Fruit fly (Drosophila melanogaster): ENCODE measurements around the gene phu.

The phu gene

DNA sequence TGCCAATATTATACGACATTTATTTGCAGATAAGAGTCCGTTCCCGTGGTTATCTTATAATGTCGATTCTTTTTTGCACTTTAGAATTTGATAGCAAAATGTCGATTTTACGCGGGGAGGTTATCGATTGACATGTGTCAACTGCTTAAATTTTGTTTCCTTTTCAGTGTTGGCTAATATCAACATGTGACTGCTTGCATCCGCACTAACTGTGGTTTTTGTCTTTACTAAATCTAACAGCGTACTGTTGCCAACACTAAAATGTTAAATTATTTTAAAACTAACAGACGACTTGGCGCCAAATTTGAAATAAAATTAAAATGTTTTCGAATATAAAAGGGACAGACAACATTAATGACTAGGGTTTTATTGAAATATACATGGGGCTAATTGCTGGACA is 2.1 kb downstream of the phu start (continued):
- no peak for TF ChIP-seq vnd (GFP tag; IDR thresholded peaks at IDR 0.05; ENCODE audit: partially characterized antibody)
- TF ChIP-seq B-H2 (GFP tag; optimal IDR thresholded peaks at IDR 0.05), result peak; percentile 95
- no peak for TF ChIP-seq Sry-β (GFP tag; optimal IDR thresholded peaks at IDR 0.05)
- TF ChIP-seq pho (GFP tag; optimal IDR thresholded peaks at IDR 0.05), result peak; percentile 85
- peak; percentile 54 for TF ChIP-seq tin (GFP tag; optimal IDR thresholded peaks at IDR 0.05)
- TF ChIP-seq lov (optimal IDR thresholded peaks at IDR 0.05), result no peak
- TF ChIP-seq lov (GFP tag; IDR thresholded peaks at IDR 0.05), result peak; percentile 31; the same call in 1 of the 3 replicates
- no peak for TF ChIP-seq CG5180 (GFP tag; optimal IDR thresholded peaks at IDR 0.05)
- TF ChIP-seq odd (GFP tag; optimal IDR thresholded peaks at IDR 0.05), result no peak
- peak; percentile 47 for TF ChIP-seq CG1792 (GFP tag; optimal IDR thresholded peaks at IDR 0.05)
- no peak for TF ChIP-seq Ravus (GFP tag; IDR thresholded peaks at IDR 0.05)
- TF ChIP-seq ftz-f1 (GFP tag; optimal IDR thresholded peaks at IDR 0.05), result peak; percentile 48
- peak; percentile 94 for TF ChIP-seq HmgZ (tag; optimal IDR thresholded peaks at IDR 0.05)
- TF ChIP-seq Ada2b (GFP tag; IDR thresholded peaks at IDR 0.05), result no peak
- TF ChIP-seq CG2712 (tag; optimal IDR thresholded peaks at IDR 0.05), result peak; percentile 69
- TF ChIP-seq zen2 (GFP tag; IDR thresholded peaks at IDR 0.05; ENCODE audit: partially characterized antibody), result no peak; the same call in 2 of the 3 replicates
- no peak for TF ChIP-seq Dip2 (GFP tag; IDR thresholded peaks at IDR 0.05)
- peak; percentile 68 for TF ChIP-seq Hr3 (GFP tag; optimal IDR thresholded peaks at IDR 0.05)
- TF ChIP-seq CG6854 (GFP tag; optimal IDR thresholded peaks at IDR 0.05), result no peak
- TF ChIP-seq toy (GFP tag; IDR thresholded peaks at IDR 0.05), result no peak
- peak; percentile 72 for TF ChIP-seq rib (GFP tag; IDR thresholded peaks at IDR 0.05)
- peak; percentile 75 for TF ChIP-seq bab2 (GFP tag; optimal IDR thresholded peaks at IDR 0.05)
- TF ChIP-seq CG3995 (GFP tag; optimal IDR thresholded peaks at IDR 0.05), result peak; percentile 59
- peak; percentile 81 to 89 for TF ChIP-seq dpn (GFP tag; optimal IDR thresholded peaks at IDR 0.05)
- peak; percentile 77 for TF ChIP-seq Camta (GFP tag; optimal IDR thresholded peaks at IDR 0.05)
- no peak for TF ChIP-seq wor (GFP tag; IDR thresholded peaks at IDR 0.05)
- TF ChIP-seq btn (GFP tag; optimal IDR thresholded peaks at IDR 0.05), result no peak
- peak; percentile 57; the same call in 2 of the 4 replicates for TF ChIP-seq Gug (GFP tag; IDR thresholded peaks at IDR 0.05)
- no peak for TF ChIP-seq Hr39 (optimal IDR thresholded peaks at IDR 0.05)
- TF ChIP-seq D19B (GFP tag; optimal IDR thresholded peaks at IDR 0.05), result peak; percentile 12
- no peak for TF ChIP-seq CG14050 (GFP tag; IDR thresholded peaks at IDR 0.05)
- TF ChIP-seq CG11560 (tag; IDR thresholded peaks at IDR 0.05), result peak; percentile 75; the same call in 2 of the 3 replicates
- no peak for TF ChIP-seq CG14965 (GFP tag; optimal IDR thresholded peaks at IDR 0.05; ENCODE audit: borderline replicate concordance)
- TF ChIP-seq CG13775 (GFP tag; optimal IDR thresholded peaks at IDR 0.05), result peak; percentile 89
- TF ChIP-seq CG2129 (GFP tag; IDR thresholded peaks at IDR 0.05; ENCODE audit: partially characterized antibody), result no peak
- peak; percentile 83 for TF ChIP-seq CG12659 (GFP tag; optimal IDR thresholded peaks at IDR 0.05)
- TF ChIP-seq CG9817 (tag; optimal IDR thresholded peaks at IDR 0.05), result peak; percentile 91
- TF ChIP-seq E2f1 (GFP tag; IDR thresholded peaks at IDR 0.05), result peak; percentile 40; the same call in 1 of the 2 replicates
- peak; percentile 52 for TF ChIP-seq CG17802 (tag; optimal IDR thresholded peaks at IDR 0.05)
- TF ChIP-seq dm (GFP tag; optimal IDR thresholded peaks at IDR 0.05), result peak; percentile 75
- TF ChIP-seq org-1 (GFP tag; optimal IDR thresholded peaks at IDR 0.05), result peak; percentile 15
- TF ChIP-seq ato (GFP tag; IDR thresholded peaks at IDR 0.05; ENCODE audit: partially characterized antibody), result peak; percentile 71
- TF ChIP-seq sna (GFP tag; IDR thresholded peaks at IDR 0.05; ENCODE audit: partially characterized antibody), result peak; percentile 70
- peak; percentile 26; the same call in 1 of the 2 replicates for TF ChIP-seq CG4404 (GFP tag; IDR thresholded peaks at IDR 0.05)
- peak; percentile 87 for TF ChIP-seq sug (tag; optimal IDR thresholded peaks at IDR 0.05)
- TF ChIP-seq cato (GFP tag; optimal IDR thresholded peaks at IDR 0.05; ENCODE audit: borderline replicate concordance), result no peak
- TF ChIP-seq nau (GFP tag; optimal IDR thresholded peaks at IDR 0.05), result no peak
- no peak; the same call in 1 of the 2 replicates for TF ChIP-seq ham (GFP tag; IDR thresholded peaks at IDR 0.05)
- peak; percentile 60 for TF ChIP-seq Fer3 (tag; optimal IDR thresholded peaks at IDR 0.05)
- peak; percentile 89 for TF ChIP-seq luna (GFP tag; optimal IDR thresholded peaks at IDR 0.05)
- TF ChIP-seq gsb (GFP tag; IDR thresholded peaks at IDR 0.05), result no peak
